Fruit fly (Drosophila melanogaster) whole organism, embryonic: ENCODE measurements around the gene CG32388.

Experiments
- Abd-B ChIP-seq: fragments of 200-800 bp; sonication (Bioruptor generic); optimal IDR thresholded peaks from 2 replicates; lab custom pipeline; 2018; ENCODE audit warnings: missing biosample characterization, mild to moderate bottlenecking, missing genetic modification characterization, moderate library complexity
- CG12391 ChIP-seq: fragments of 200-800 bp; sonication (Bioruptor generic); optimal IDR thresholded peaks from 3 replicates; lab custom pipeline; 2018; ENCODE audit warnings: missing biosample characterization, mild to moderate bottlenecking, missing genetic modification characterization, moderate library complexity
- CG42726 ChIP-seq: fragments of 200-800 bp; sonication (Bioruptor generic); IDR thresholded peaks from 2 replicates; pipeline ENCODE4 v1.3.6; 2022; ENCODE audit warnings: missing biosample characterization, missing genetic modification characterization; ENCODE audit not compliant: partially characterized antibody
- CG6813 ChIP-seq: fragments of 200-800 bp; sonication (Bioruptor generic); optimal IDR thresholded peaks from 2 replicates; lab custom pipeline; 2017; ENCODE audit warnings: missing biosample characterization, missing genetic modification characterization, mild to moderate bottlenecking, moderate library complexity, missing genetic modification reagents
- D19B ChIP-seq: fragments of 200-800 bp; sonication (Bioruptor generic); optimal IDR thresholded peaks from 2 replicates; lab custom pipeline; 2017; ENCODE audit warnings: missing biosample characterization, mild to moderate bottlenecking, missing genetic modification characterization
- NC2α ChIP-seq: fragments of 200-800 bp; sonication (Bioruptor generic); optimal IDR thresholded peaks from 2 replicates; lab custom pipeline; 2016; ENCODE audit warnings: missing biosample characterization, missing genetic modification characterization
- Usf ChIP-seq: fragments of 200-800 bp; sonication (Bioruptor generic); optimal IDR thresholded peaks from 2 replicates; lab custom pipeline; 2017; ENCODE audit warnings: missing genotype, missing biosample characterization, missing genetic modification characterization
- ttk ChIP-seq: fragments of 200-800 bp; sonication (Bioruptor generic); IDR thresholded peaks from 2 replicates; pipeline ENCODE4 v2.1.2; 2022; ENCODE audit warnings: missing biosample characterization, missing genetic modification characterization

DNA sequence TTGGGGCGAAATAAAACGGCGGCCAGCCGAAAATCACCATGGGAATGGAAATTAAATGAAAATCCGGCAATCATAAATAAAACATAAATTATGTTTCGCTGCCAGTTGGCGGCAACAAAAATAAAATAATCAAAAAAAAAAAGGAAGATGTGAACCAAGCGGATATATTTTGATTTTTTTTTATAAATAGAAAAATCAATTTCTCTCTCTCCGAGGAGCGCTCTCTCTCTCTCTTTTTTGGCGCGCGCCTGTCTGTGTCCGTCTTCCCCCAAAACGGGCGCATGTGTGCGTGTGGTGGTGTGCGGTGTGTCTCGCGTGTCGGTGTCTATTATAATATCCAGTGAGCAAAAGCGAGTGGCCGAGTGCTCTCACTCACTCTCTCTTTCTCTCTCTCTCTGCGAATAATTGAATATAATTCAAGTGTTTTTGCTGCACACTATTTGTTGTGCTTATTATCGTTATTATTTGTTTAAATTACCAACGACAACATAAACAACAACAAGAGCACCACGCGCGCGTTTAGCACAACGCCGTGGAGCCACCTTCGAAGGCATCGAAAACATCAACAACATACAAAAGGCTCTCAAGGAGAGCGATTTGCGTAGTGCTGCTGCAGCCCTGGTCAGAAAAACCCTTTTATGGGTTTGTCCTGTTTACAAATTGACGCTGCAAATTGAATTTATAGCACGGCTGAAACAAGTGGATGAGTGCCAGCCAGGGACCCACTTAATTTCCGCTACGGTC, 41.0 kb downstream of the CG32388 start:
- TF ChIP-seq NC2α (GFP tag; lab: Kevin White, UChicago) (no peak), D19B (GFP tag; lab: Kevin White, UChicago) (no peak), ttk (GFP tag; lab: Robert Waterston, UW) (no peak), CG6813 (GFP tag; lab: Kevin White, UChicago) (no peak), CG12391 (tag; lab: Kevin White, UChicago) (no peak), Usf (GFP tag; lab: Kevin White, UChicago) (no peak), Abd-B (no peak), CG42726 (no peak)
